Worm (Caenorhabditis elegans) whole organism, L4 larva: ENCODE data around the gene fbxa-163.

Experiments used
- F26F4.8 ChIP-seq: fragments of 200-800 bp; sonication (Bioruptor generic); conservative IDR thresholded peaks from 2 replicates; pipeline ENCODE4 v1.3.6; 2022; ENCODE audit warnings: missing genetic modification characterization, missing compliant biosample characterization
- hif-1 ChIP-seq, 2 experiments: sonication (generic microtip); optimal IDR thresholded peaks; 2 replicates each; lab custom pipeline; 2016 to 2017; ENCODE audit warnings: missing compliant biosample characterization in 2 of 2, missing genetic modification characterization in 2 of 2, missing genetic modification reagents in 2 of 2, missing genotype in 2 of 2, mild to moderate bottlenecking in 1 of 2
- lin-13 ChIP-seq: fragments of 150-350 bp; optimal IDR thresholded peaks from 2 replicates; lab custom pipeline; 2014; ENCODE audit warnings: missing biosample characterization, missing genetic modification reagents, missing genetic modification characterization
- lin-29 ChIP-seq: fragments of 200-800 bp; sonication (Bioruptor generic); IDR thresholded peaks from 2 replicates; pipeline ENCODE4 v1.3.6; 2022; ENCODE audit warnings: missing genetic modification reagents, missing genetic modification characterization, missing compliant biosample characterization
- lin-39 ChIP-seq: fragments of 150-350 bp; optimal IDR thresholded peaks from 2 replicates; lab custom pipeline; 2014; ENCODE audit warnings: missing biosample characterization, missing genetic modification reagents, missing genetic modification characterization
- mep-1 ChIP-seq: fragments of 150-350 bp; sonication (generic microtip); optimal IDR thresholded peaks from 3 replicates; lab custom pipeline; 2014; ENCODE audit warnings: missing biosample characterization, missing genetic modification characterization
- nhr-10 ChIP-seq: fragments of 150-350 bp; optimal IDR thresholded peaks from 2 replicates; lab custom pipeline; 2014; ENCODE audit warnings: missing biosample characterization, missing genetic modification characterization
- nhr-237 ChIP-seq: sonication (generic microtip); optimal IDR thresholded peaks from 2 replicates; lab custom pipeline; 2017; ENCODE audit warnings: missing biosample characterization, missing genetic modification characterization
- snpc-1.2 ChIP-seq: fragments of 200-800 bp; sonication (Bioruptor generic); IDR thresholded peaks from 2 replicates; pipeline ENCODE4 v1.3.6; 2022; ENCODE audit warnings: missing genetic modification reagents, missing genetic modification characterization, missing compliant biosample characterization
- unc-62 ChIP-seq, 3 experiments: fragments of 150-350 bp in 1 of 3; sonication (generic microtip); optimal IDR thresholded peaks in 2 of 3; peaks in 1 of 3; 1 replicate in 1 of 3; 2 replicates in 2 of 3; lab custom pipeline; 2014 to 2017; ENCODE audit warnings: missing biosample characterization in 3 of 3, missing genetic modification characterization in 3 of 3, missing genetic modification reagents in 3 of 3, missing genotype in 1 of 3
- vab-7 ChIP-seq: fragments of 200-800 bp; sonication (Bioruptor generic); IDR thresholded peaks from 2 replicates; pipeline ENCODE4 v1.3.6; 2022; ENCODE audit warnings: missing genetic modification reagents, missing genetic modification characterization, missing compliant biosample characterization
- zag-1 ChIP-seq: fragments of 150-350 bp; optimal IDR thresholded peaks from 2 replicates; lab custom pipeline; 2014; ENCODE audit warnings: missing biosample characterization, missing genetic modification characterization
- ztf-11 ChIP-seq: fragments of 150-350 bp; optimal IDR thresholded peaks from 2 replicates; lab custom pipeline; 2014; ENCODE audit warnings: missing biosample characterization, missing genetic modification characterization

DNA sequence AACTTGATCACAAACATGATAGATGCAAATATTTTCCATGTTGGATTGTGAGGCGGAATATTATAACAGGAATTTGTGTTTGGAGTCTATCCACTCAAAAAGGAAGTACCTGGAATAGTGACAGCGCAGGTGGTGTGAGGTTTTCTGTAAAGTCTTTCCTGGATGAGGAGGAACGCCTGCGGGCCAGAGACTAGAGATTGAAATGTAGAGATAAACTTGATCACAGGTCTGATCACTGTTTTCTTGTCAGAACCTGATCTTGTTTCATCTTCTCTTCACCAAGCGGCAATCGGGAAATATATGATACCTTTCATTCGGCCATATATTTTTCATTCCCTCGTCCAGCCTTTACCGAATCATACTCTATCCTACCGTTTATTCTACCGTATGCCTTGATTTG is 24.2 kb downstream of the fbxa-163 start, which contains the start of gene T07H3.8:
- TF ChIP-seq ztf-11 (tag; lab: Kevin White, UChicago) (no peak), lin-29 (GFP tag; lab: Robert Waterston, UW) (no peak), nhr-10 (tag; lab: Kevin White, UChicago) (no peak), zag-1 (no peak), snpc-1.2 (GFP tag; lab: Robert Waterston, UW) (no peak), lin-13 (GFP tag; lab: Kevin White, UChicago) (no peak), mep-1 (tag; lab: Kevin White, UChicago) (no peak), vab-7 (GFP tag; lab: Robert Waterston, UW) (no peak), lin-39 (tag; lab: Kevin White, UChicago) (no peak), hif-1 (tag; optimal IDR thresholded peaks at IDR 0.05; lab: Kevin White, UChicago) (no peak), F26F4.8 (GFP tag; lab: Robert Waterston, UW) (no peak), nhr-237 (no peak), unc-62 (GFP tag; optimal IDR thresholded peaks at IDR 0.05 in 1 of 2; lab: Kevin White, UChicago) (no peak), unc-62 (tag; optimal IDR thresholded peaks at IDR 0.05; lab: Kevin White, UChicago) (no peak)
